Worm (Caenorhabditis elegans) whole organism, mixed stage, embryonic: Measurements from ENCODE around the gene T22F7.3.

ENCODE experiments used
- blmp-1 ChIP-seq: fragments of 150-350 bp; optimal IDR thresholded peaks from 2 replicates; lab custom pipeline; 2014; ENCODE audit warnings: missing biosample characterization, missing genetic modification characterization
- lin-13 ChIP-seq: fragments of 150-350 bp; optimal IDR thresholded peaks from 2 replicates; lab custom pipeline; 2014; ENCODE audit warnings: missing biosample characterization, missing genetic modification characterization
- nhr-2 ChIP-seq: fragments of 150-350 bp; optimal IDR thresholded peaks from 2 replicates; lab custom pipeline; 2014; ENCODE audit warnings: missing biosample characterization, missing genetic modification characterization
- pha-4 ChIP-seq: fragments of 150-350 bp; optimal IDR thresholded peaks from 2 replicates; lab custom pipeline; 2018; ENCODE audit warnings: missing biosample characterization, missing genetic modification reagents, missing genetic modification characterization
- unc-39 ChIP-seq: fragments of 150-350 bp; optimal IDR thresholded peaks from 2 replicates; lab custom pipeline; 2014; ENCODE audit warnings: missing biosample characterization, missing genetic modification characterization
- unc-62 ChIP-seq: fragments of 150-350 bp; optimal IDR thresholded peaks from 2 replicates; lab custom pipeline; 2014; ENCODE audit warnings: missing biosample characterization, missing genetic modification reagents, missing genetic modification characterization
- ztf-11 ChIP-seq: fragments of 150-350 bp; optimal IDR thresholded peaks from 2 replicates; lab custom pipeline; 2014; ENCODE audit warnings: missing biosample characterization, missing genetic modification characterization

DNA sequence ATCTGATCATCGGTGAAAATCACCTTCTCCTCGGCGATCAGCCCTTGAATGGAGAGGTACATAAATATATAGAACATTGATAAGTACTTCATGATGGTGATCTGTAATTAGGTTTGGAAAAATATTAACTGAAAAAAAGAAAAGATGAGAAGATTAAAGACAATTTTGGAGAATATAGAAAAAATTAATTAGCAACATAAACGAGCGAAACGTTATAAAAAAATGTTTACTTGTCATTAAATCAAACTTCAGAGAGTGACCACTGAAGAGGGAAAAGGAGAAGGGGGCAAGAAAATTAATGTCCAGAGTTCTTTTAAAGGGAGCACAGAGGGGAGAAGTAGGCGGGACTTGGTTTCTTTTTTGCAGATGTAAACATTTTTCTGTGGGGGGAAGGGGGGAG, 3.0 kb upstream of the T22F7.3 start, which contains the start of gene T22F7.4:
- TF ChIP-seq pha-4 (tag; lab: Kevin White, UChicago) (no peak), lin-13 (tag; lab: Kevin White, UChicago) (no peak), nhr-2 (tag; lab: Kevin White, UChicago) (no peak), ztf-11 (tag; lab: Kevin White, UChicago) (no peak), unc-62 (GFP tag; lab: Kevin White, UChicago) (no peak), unc-39 (no peak), blmp-1 (no peak)
